Fruit fly (Drosophila melanogaster): ENCODE data around the gene Atg18a.

Atg18a gene

dm6 chr3L:8197779-8198279, 11.2 kb downstream of the Atg18a start, which contains the start of the genes UbcE2M and Dhps (continued):
- TF ChIP-seq MTF-1 (GFP tag; optimal IDR thresholded peaks at IDR 0.05; ENCODE audit: borderline replicate concordance) = no peak
- TF ChIP-seq Kr (GFP tag; optimal IDR thresholded peaks at IDR 0.05) = no peak
- no peak for TF ChIP-seq pita (GFP tag; optimal IDR thresholded peaks at IDR 0.05)
- TF ChIP-seq Oli (tag; optimal IDR thresholded peaks at IDR 0.05) = peak; percentile 65
- TF ChIP-seq CG11093 (GFP tag; IDR thresholded peaks at IDR 0.05) = peak; percentile 56; the same call in 1 of the 3 replicates
- no peak for TF ChIP-seq D (optimal IDR thresholded peaks at IDR 0.05)
- peak; percentile 52 for TF ChIP-seq D (GFP tag; optimal IDR thresholded peaks at IDR 0.05)
- peak; percentile 65 for TF ChIP-seq CG18262 (tag; optimal IDR thresholded peaks at IDR 0.05)
- TF ChIP-seq hb (GFP tag; IDR thresholded peaks at IDR 0.05; ENCODE audit: partially characterized antibody) = peak; percentile 21; the same call in 2 of the 3 replicates
- TF ChIP-seq Bdp1 (GFP tag; optimal IDR thresholded peaks at IDR 0.05) = no peak
- no peak for TF ChIP-seq CG8478 (optimal IDR thresholded peaks at IDR 0.05)
- TF ChIP-seq CG10366 (GFP tag; IDR thresholded peaks at IDR 0.05) = peak; percentile 41; the same call in 1 of the 2 replicates
- peak; percentile 70 for TF ChIP-seq inv (GFP tag; IDR thresholded peaks at IDR 0.05; ENCODE audit: partially characterized antibody)
- peak; percentile 22 for TF ChIP-seq slou (GFP tag; optimal IDR thresholded peaks at IDR 0.05)
- no peak for TF ChIP-seq dmrt99B (tag; optimal IDR thresholded peaks at IDR 0.05)
- TF ChIP-seq zf30C (GFP tag; optimal IDR thresholded peaks at IDR 0.05) = no peak
- TF ChIP-seq Hr51 (GFP tag; optimal IDR thresholded peaks at IDR 0.05) = peak in 1 of 2 experiments; percentile 62
- peak; percentile 56 for TF ChIP-seq CHES-1-like (GFP tag; optimal IDR thresholded peaks at IDR 0.05)
- no peak for TF ChIP-seq prd (optimal IDR thresholded peaks at IDR 0.05)
- TF ChIP-seq prd (GFP tag; IDR thresholded peaks at IDR 0.05) = peak; percentile 82
- TF ChIP-seq sens (GFP tag) = peak; percentile 18
- TF ChIP-seq CG6854 (GFP tag; optimal IDR thresholded peaks at IDR 0.05) = no peak
- peak; percentile 75 for TF ChIP-seq CG2712 (tag; optimal IDR thresholded peaks at IDR 0.05)
- peak; percentile 75 for TF ChIP-seq CG15514 (GFP tag; optimal IDR thresholded peaks at IDR 0.05)
- peak; percentile 80 for TF ChIP-seq CG11456 (GFP tag; IDR thresholded peaks at IDR 0.05)
- no peak for TF ChIP-seq CG11695 (GFP tag; IDR thresholded peaks at IDR 0.05)
- TF ChIP-seq Dbx (GFP tag; IDR thresholded peaks at IDR 0.05) = peak; percentile 85
- TF ChIP-seq zen2 (GFP tag; IDR thresholded peaks at IDR 0.05; ENCODE audit: partially characterized antibody) = peak; percentile 54; the same call in 1 of the 3 replicates
- peak; percentile 60; the same call in 1 of the 2 replicates for TF ChIP-seq CG11085 (GFP tag; IDR thresholded peaks at IDR 0.05)
- no peak for TF ChIP-seq Dip2 (GFP tag; IDR thresholded peaks at IDR 0.05)
- peak; percentile 73 for TF ChIP-seq mam (GFP tag; optimal IDR thresholded peaks at IDR 0.05)
- TF ChIP-seq fru (optimal IDR thresholded peaks at IDR 0.05) = no peak
- peak; percentile 66 for TF ChIP-seq unpg (GFP tag; optimal IDR thresholded peaks at IDR 0.05)
- no peak for TF ChIP-seq Lpt (GFP tag; optimal IDR thresholded peaks at IDR 0.05)
- TF ChIP-seq schlank (tag; optimal IDR thresholded peaks at IDR 0.05) = peak; percentile 6
- TF ChIP-seq Camta (GFP tag; optimal IDR thresholded peaks at IDR 0.05) = no peak
- no peak for TF ChIP-seq run (tag; optimal IDR thresholded peaks at IDR 0.05)
- TF ChIP-seq CG6813 (GFP tag; optimal IDR thresholded peaks at IDR 0.05) = no peak
- no peak for TF ChIP-seq Atf-2 (GFP tag; optimal IDR thresholded peaks at IDR 0.05)
- peak; percentile 55; the same call in 1 of the 3 replicates for TF ChIP-seq Optix (GFP tag; IDR thresholded peaks at IDR 0.05)
- peak; percentile 94 for TF ChIP-seq Ets65A (GFP tag)
- TF ChIP-seq Atf3 (GFP tag; optimal IDR thresholded peaks at IDR 0.05) = peak; percentile 26
- TF ChIP-seq ken (GFP tag; IDR thresholded peaks at IDR 0.05) = peak; percentile 44; the same call in 1 of the 3 replicates
- TF ChIP-seq klu (GFP tag; IDR thresholded peaks at IDR 0.05) = peak; percentile 62; the same call in 1 of the 2 replicates
- TF ChIP-seq chm (GFP tag; IDR thresholded peaks at IDR 0.05) = peak; percentile 6; the same call in 1 of the 2 replicates
- TF ChIP-seq btn (GFP tag; optimal IDR thresholded peaks at IDR 0.05) = no peak
- peak; percentile 89 for TF ChIP-seq CG9817 (tag; optimal IDR thresholded peaks at IDR 0.05)
- TF ChIP-seq sr (GFP tag; IDR thresholded peaks at IDR 0.05) = no peak
- peak in 1 of 2 experiments; percentile 62 for TF ChIP-seq bsh (GFP tag; optimal IDR thresholded peaks at IDR 0.05)
- no peak; the same call in none of the 2 replicates for TF ChIP-seq E2f1 (GFP tag; IDR thresholded peaks at IDR 0.05)
- peak; percentile 71 for TF ChIP-seq tgo (GFP tag; IDR thresholded peaks at IDR 0.05)
- TF ChIP-seq Usf (GFP tag; optimal IDR thresholded peaks at IDR 0.05) = peak; percentile 73

Measured in whole organism, embryonic.